Worm (Caenorhabditis elegans): ENCODE results near the gene C34E10.9.

Gene C34E10.9

ce11 chrIII:5305725-5306124 lies 42.5 kb upstream of the C34E10.9 start (continued):
- peak; percentile 49 for TF ChIP-seq tlf-1 (GFP tag; optimal IDR thresholded peaks at IDR 0.05)
- peak; percentile 72; the same call in 1 of the 2 replicates for TF ChIP-seq aptf-2 (GFP tag; conservative IDR thresholded peaks at IDR 0.05)
- TF ChIP-seq ceh-40 (GFP tag; IDR thresholded peaks at IDR 0.05), result peak; percentile 91
- TF ChIP-seq akir-1 (GFP tag; optimal IDR thresholded peaks at IDR 0.05), result no peak
- TF ChIP-seq tbp1 (GFP tag; optimal IDR thresholded peaks at IDR 0.05), result peak; percentile 100
- TF ChIP-seq C06A6.2 (GFP tag; conservative IDR thresholded peaks at IDR 0.05), result no peak
- TF ChIP-seq chd-7 (tag; optimal IDR thresholded peaks at IDR 0.05), result peak; percentile 74
- TF ChIP-seq snpc-1.1 (tag; optimal IDR thresholded peaks at IDR 0.05; ENCODE audit: insufficient read depth), result peak; percentile 59
- peak; percentile 49 for TF ChIP-seq lin-40 (tag; optimal IDR thresholded peaks at IDR 0.05)
- no peak; the same call in 1 of the 2 replicates for TF ChIP-seq mcd-1 (GFP tag; IDR thresholded peaks at IDR 0.05)
- TF ChIP-seq madf-6 (GFP tag; IDR thresholded peaks at IDR 0.05), result no peak; the same call in 1 of the 2 replicates
- no peak for TF ChIP-seq sea-2 (GFP tag; IDR thresholded peaks at IDR 0.05)
- no peak for TF ChIP-seq gei-17 (GFP tag; optimal IDR thresholded peaks at IDR 0.05)
- no peak for TF ChIP-seq unc-62 (GFP tag; optimal IDR thresholded peaks at IDR 0.05)
- no peak for TF ChIP-seq egl-18 (GFP tag; IDR thresholded peaks at IDR 0.05)
- peak in 1 of 3 experiments; percentile 43 for TF ChIP-seq lin-35 (GFP tag; optimal IDR thresholded peaks at IDR 0.05)
- peak; percentile 66 for TF ChIP-seq F49E8.2 (tag; optimal IDR thresholded peaks at IDR 0.05; ENCODE audit: insufficient read depth)
- peak; percentile 99 for TF ChIP-seq ztf-25 (GFP tag; IDR thresholded peaks at IDR 0.05)
- TF ChIP-seq let-526 (GFP tag; IDR thresholded peaks at IDR 0.05), result 0 out of 2 replicates have a peak, but pooled peaks have one; percentile 43
- 0 out of 2 replicates have a peak, but pooled peaks have one; percentile 58 for TF ChIP-seq cebp-2 (GFP tag; IDR thresholded peaks at IDR 0.05)
- peak; percentile 64; the same call in 1 of the 2 replicates for TF ChIP-seq lag-1 (GFP tag; IDR thresholded peaks at IDR 0.05)
- TF ChIP-seq bed-2 (GFP tag; IDR thresholded peaks at IDR 0.05), result no peak
- TF ChIP-seq mxl-1 (tag; optimal IDR thresholded peaks at IDR 0.05), result peak; percentile 92
- peak; percentile 64 for TF ChIP-seq ceh-27 (GFP tag; optimal IDR thresholded peaks at IDR 0.05)
- TF ChIP-seq lsy-27 (tag; optimal IDR thresholded peaks at IDR 0.05; ENCODE audit: borderline replicate concordance, insufficient read depth), result no peak
- no peak for TF ChIP-seq K11D2.4 (GFP tag; IDR thresholded peaks at IDR 0.05)
- peak; percentile 75 for TF ChIP-seq snpc-1.3 (tag; optimal IDR thresholded peaks at IDR 0.05; ENCODE audit: insufficient read depth)
- TF ChIP-seq ztf-22 (GFP tag; optimal IDR thresholded peaks at IDR 0.05), result no peak
- peak; percentile 68 for TF ChIP-seq F33H1.4 (GFP tag; IDR thresholded peaks at IDR 0.05)
- TF ChIP-seq ztf-18 (tag; optimal IDR thresholded peaks at IDR 0.05), result peak; percentile 80
- TF ChIP-seq F57A8.1 (GFP tag; optimal IDR thresholded peaks at IDR 0.05), result peak; percentile 69
- peak; percentile 80 for TF ChIP-seq snpc-3.4 (tag; optimal IDR thresholded peaks at IDR 0.05)
- peak; percentile 70 for TF ChIP-seq T07F8.4 (tag; optimal IDR thresholded peaks at IDR 0.05)
- peak; percentile 52 for TF ChIP-seq snpc-4 (GFP tag; optimal IDR thresholded peaks at IDR 0.05)
- peak in 1 of 4 experiments; percentile 78 for TF ChIP-seq snpc-4 (tag; optimal IDR thresholded peaks at IDR 0.05)
- TF ChIP-seq ama-1 (optimal IDR thresholded peaks at IDR 0.05), result no peak
- peak; percentile 57 to 76 for TF ChIP-seq ama-1 (GFP tag; optimal IDR thresholded peaks at IDR 0.05)
- TF ChIP-seq lin-54 (GFP tag; optimal IDR thresholded peaks at IDR 0.05), result peak; percentile 74
- TF ChIP-seq let-607 (tag; optimal IDR thresholded peaks at IDR 0.05), result peak in 1 of 2 experiments; percentile 58
- peak; percentile 29 for TF ChIP-seq ztf-26 (tag; optimal IDR thresholded peaks at IDR 0.05)
- peak; percentile 88 for TF ChIP-seq ztf-6 (GFP tag; IDR thresholded peaks at IDR 0.05)
- TF ChIP-seq cebp-1 (GFP tag; IDR thresholded peaks at IDR 0.05), result peak; percentile 66; the same call in 1 of the 2 replicates
- peak; percentile 77 for TF ChIP-seq cebp-1 (tag; optimal IDR thresholded peaks at IDR 0.05)
- no peak for TF ChIP-seq tbx-9 (tag; optimal IDR thresholded peaks at IDR 0.05; ENCODE audit: borderline replicate concordance)
- TF ChIP-seq B0261.1 (tag; optimal IDR thresholded peaks at IDR 0.05), result peak; percentile 95
- peak; percentile 60; the same call in 1 of the 2 replicates for TF ChIP-seq Y67H2A.10 (GFP tag; conservative IDR thresholded peaks at IDR 0.05)
- TF ChIP-seq attf-5 (GFP tag; optimal IDR thresholded peaks at IDR 0.05), result peak; percentile 75
